Fruit fly (Drosophila melanogaster) whole organism, embryonic: ENCODE measurements around the gene Cngl.

Source experiments
- Abd-B ChIP-seq: fragments of 200-800 bp; sonication (Bioruptor generic); optimal IDR thresholded peaks from 2 replicates; lab custom pipeline; 2018; ENCODE audit warnings: missing biosample characterization, mild to moderate bottlenecking, missing genetic modification characterization, moderate library complexity
- Adf1 ChIP-seq: fragments of 200-800 bp; sonication (Bioruptor generic); IDR thresholded peaks from 2 replicates; pipeline ENCODE4 v1.3.6; 2022; ENCODE audit warnings: missing biosample characterization, missing genetic modification characterization
- Bdp1 ChIP-seq: fragments of 200-800 bp; sonication (Bioruptor generic); optimal IDR thresholded peaks from 3 replicates; lab custom pipeline; 2016; ENCODE audit warnings: missing biosample characterization, missing genetic modification characterization
- Bgb ChIP-seq: fragments of 200-800 bp; sonication (Bioruptor generic); IDR thresholded peaks from 2 replicates; pipeline ENCODE4 v1.3.6; 2022; ENCODE audit warnings: missing biosample characterization, missing genetic modification characterization; ENCODE audit not compliant: partially characterized antibody
- CG10267 ChIP-seq: fragments of 200-800 bp; sonication (Bioruptor generic); optimal IDR thresholded peaks from 2 replicates; lab custom pipeline; 2018; ENCODE audit warnings: missing biosample characterization, mild to moderate bottlenecking, missing genetic modification characterization, moderate library complexity
- CG10543 ChIP-seq: fragments of 200-800 bp; sonication (Bioruptor generic); optimal IDR thresholded peaks from 3 replicates; lab custom pipeline; 2017; ENCODE audit warnings: missing biosample characterization, mild to moderate bottlenecking, missing genetic modification characterization, moderate library complexity
- CG10565 ChIP-seq: fragments of 200-800 bp; sonication (Bioruptor generic); optimal IDR thresholded peaks from 3 replicates; lab custom pipeline; 2016; ENCODE audit warnings: missing biosample characterization, mild to moderate bottlenecking, missing genetic modification characterization
- CG13287 ChIP-seq: fragments of 200-800 bp; sonication (Bioruptor generic); IDR thresholded peaks from 2 replicates; pipeline ENCODE4 v1.3.6; 2022; ENCODE audit warnings: missing biosample characterization, missing genetic modification characterization; ENCODE audit not compliant: partially characterized antibody
- CG13894 ChIP-seq: fragments of 200-800 bp; sonication (Bioruptor generic); optimal IDR thresholded peaks from 3 replicates; lab custom pipeline; 2018; ENCODE audit warnings: missing biosample characterization, mild to moderate bottlenecking, missing genetic modification characterization, moderate library complexity
- CG17359 ChIP-seq: fragments of 200-800 bp; sonication (Bioruptor generic); optimal IDR thresholded peaks from 3 replicates; lab custom pipeline; 2018; ENCODE audit warnings: missing biosample characterization, mild to moderate bottlenecking, missing genetic modification characterization, moderate library complexity
- CG17829 ChIP-seq: fragments of 200-800 bp; optimal IDR thresholded peaks from 2 replicates; lab custom pipeline; 2019; ENCODE audit warnings: missing biosample characterization, mild to moderate bottlenecking, missing genetic modification characterization, moderate library complexity
- CG34376 ChIP-seq: fragments of 200-800 bp; sonication (Bioruptor generic); optimal IDR thresholded peaks from 2 replicates; lab custom pipeline; 2018; ENCODE audit warnings: missing biosample characterization, mild to moderate bottlenecking, missing genetic modification characterization
- CG34422 ChIP-seq: fragments of 200-800 bp; sonication (Bioruptor generic); IDR thresholded peaks from 3 replicates; pipeline ENCODE4 v1.3.6; 2022; ENCODE audit warnings: missing biosample characterization, missing genetic modification characterization
- CG7786 ChIP-seq: fragments of 200-800 bp; sonication (Bioruptor generic); optimal IDR thresholded peaks from 2 replicates; lab custom pipeline; 2016; ENCODE audit warnings: missing biosample characterization, missing genetic modification characterization
- CG7839 ChIP-seq: fragments of 200-800 bp; sonication (Bioruptor generic); optimal IDR thresholded peaks from 3 replicates; lab custom pipeline; 2018; ENCODE audit warnings: missing biosample characterization, mild to moderate bottlenecking, missing genetic modification characterization, moderate library complexity
- CG8281 ChIP-seq: fragments of 200-800 bp; sonication (Bioruptor generic); optimal IDR thresholded peaks from 2 replicates; lab custom pipeline; 2018; ENCODE audit warnings: missing biosample characterization, mild to moderate bottlenecking, missing genetic modification characterization, moderate library complexity
- CG9215 ChIP-seq: fragments of 200-800 bp; sonication (Bioruptor generic); IDR thresholded peaks from 2 replicates; pipeline ENCODE4 v1.3.6; 2022; ENCODE audit warnings: missing biosample characterization, missing genetic modification characterization
- Deaf1 ChIP-seq: fragments of 200-800 bp; optimal IDR thresholded peaks from 3 replicates; lab custom pipeline; 2019; ENCODE audit warnings: missing biosample characterization, mild to moderate bottlenecking, missing genetic modification characterization, moderate library complexity
- Fer1 ChIP-seq: fragments of 200-800 bp; sonication (Bioruptor generic); optimal IDR thresholded peaks from 2 replicates; lab custom pipeline; 2017; ENCODE audit warnings: missing biosample characterization, mild to moderate bottlenecking, missing genetic modification characterization
- GATAe ChIP-seq: fragments of 200-800 bp; sonication (Bioruptor generic); conservative IDR thresholded peaks from 2 replicates; pipeline ENCODE4 v1.3.6; 2022; ENCODE audit warnings: missing biosample characterization, missing genetic modification characterization
- HLH3B ChIP-seq: fragments of 200-800 bp; sonication (Bioruptor generic); IDR thresholded peaks from 2 replicates; pipeline ENCODE4 v1.3.6; 2022; ENCODE audit warnings: missing biosample characterization, missing genetic modification characterization
- HmgZ ChIP-seq: fragments of 200-800 bp; sonication (Bioruptor generic); optimal IDR thresholded peaks from 2 replicates; lab custom pipeline; 2018; ENCODE audit warnings: missing biosample characterization, mild to moderate bottlenecking, missing genetic modification characterization
- Hr78 ChIP-seq, 2 experiments: fragments of 200-800 bp in 1 of 2; fragments of >200 bp in 1 of 2; sonication (Bioruptor generic) in 1 of 2; optimal IDR thresholded peaks; 2 replicates each; lab custom pipeline; 2017 to 2019; ENCODE audit warnings: missing biosample characterization in 2 of 2, missing genetic modification characterization in 2 of 2, mild to moderate bottlenecking in 1 of 2, moderate library complexity in 1 of 2
- Med ChIP-seq: fragments of 200-800 bp; sonication (Bioruptor generic); peaks from one replicate; lab custom pipeline; 2016; ENCODE audit warnings: missing biosample characterization, missing genetic modification characterization, mild to moderate bottlenecking, inconsistent platforms, moderate library complexity
- Opbp ChIP-seq: fragments of 200-800 bp; sonication (Bioruptor generic); IDR thresholded peaks from 3 replicates; pipeline ENCODE4 v1.3.6; 2022; ENCODE audit warnings: missing biosample characterization, missing genetic modification characterization; ENCODE audit not compliant: partially characterized antibody
- Rfx ChIP-seq: fragments of 200-800 bp; sonication (Bioruptor generic); IDR thresholded peaks from 2 replicates; pipeline ENCODE4 v1.3.6; 2022; ENCODE audit warnings: missing biosample characterization, missing genetic modification characterization
- Scr ChIP-seq: fragments of 200-800 bp; sonication (Bioruptor generic); IDR thresholded peaks from 2 replicates; pipeline ENCODE4 v1.3.6; 2022; ENCODE audit warnings: missing biosample characterization, missing genetic modification characterization; ENCODE audit not compliant: partially characterized antibody
- Spps ChIP-seq: fragments of 200-800 bp; sonication (Bioruptor generic); optimal IDR thresholded peaks from 2 replicates; lab custom pipeline; 2018; ENCODE audit warnings: missing biosample characterization, mild to moderate bottlenecking, missing genetic modification characterization
- TFAM ChIP-seq: fragments of 200-800 bp; sonication (Bioruptor generic); optimal IDR thresholded peaks from 2 replicates; lab custom pipeline; 2017; ENCODE audit warnings: missing biosample characterization, missing genetic modification characterization, inconsistent platforms
- amos ChIP-seq: fragments of 200-800 bp; sonication (Bioruptor generic); IDR thresholded peaks from 2 replicates; pipeline ENCODE4 v1.3.6; 2022; ENCODE audit warnings: missing biosample characterization, missing genetic modification characterization; ENCODE audit not compliant: partially characterized antibody
- chinmo ChIP-seq: fragments of 200-800 bp; sonication (Bioruptor generic); IDR thresholded peaks from 4 replicates; pipeline ENCODE4 v1.3.6; 2022; ENCODE audit warnings: missing biosample characterization, missing genetic modification characterization; ENCODE audit not compliant: partially characterized antibody
- chn ChIP-seq: fragments of 200-800 bp; sonication (Bioruptor generic); optimal IDR thresholded peaks from 2 replicates; lab custom pipeline; 2016; ENCODE audit warnings: missing biosample characterization, missing genetic modification characterization
- ci ChIP-seq: fragments of 200-800 bp; sonication (Bioruptor generic); IDR thresholded peaks from 3 replicates; pipeline ENCODE4 v1.3.6; 2022; ENCODE audit warnings: missing biosample characterization, missing genetic modification characterization
- emc ChIP-seq: fragments of 200-800 bp; sonication (Bioruptor generic); optimal IDR thresholded peaks from 2 replicates; lab custom pipeline; 2016; ENCODE audit warnings: missing biosample characterization, missing genetic modification characterization
- exex ChIP-seq: fragments of 200-800 bp; sonication (Bioruptor generic); optimal IDR thresholded peaks from 4 replicates; lab custom pipeline; 2018; ENCODE audit warnings: missing biosample characterization, mild to moderate bottlenecking, missing genetic modification characterization, moderate library complexity
- eyg ChIP-seq: fragments of 200-800 bp; sonication (Bioruptor generic); optimal IDR thresholded peaks from 3 replicates; lab custom pipeline; 2016; ENCODE audit warnings: missing biosample characterization, missing genetic modification characterization
- fu2 ChIP-seq: fragments of 200-800 bp; sonication (Bioruptor generic); optimal IDR thresholded peaks from 2 replicates; lab custom pipeline; 2016; ENCODE audit warnings: missing biosample characterization, missing genetic modification characterization
- kah ChIP-seq: fragments of 200-800 bp; sonication (Bioruptor generic); optimal IDR thresholded peaks from 2 replicates; lab custom pipeline; 2018; ENCODE audit warnings: missing biosample characterization, mild to moderate bottlenecking, missing genetic modification characterization
- kni ChIP-seq: fragments of 200-800 bp; sonication (Bioruptor generic); optimal IDR thresholded peaks from 3 replicates; lab custom pipeline; 2017; ENCODE audit warnings: mild to moderate bottlenecking, missing biosample characterization, missing genetic modification reagents, missing genetic modification characterization
- mirr ChIP-seq: fragments of 200-800 bp; sonication (Bioruptor generic); optimal IDR thresholded peaks from 3 replicates; lab custom pipeline; 2018; ENCODE audit warnings: missing biosample characterization, mild to moderate bottlenecking, missing genetic modification characterization
- nom ChIP-seq: fragments of 200-800 bp; sonication (Bioruptor generic); optimal IDR thresholded peaks from 2 replicates; lab custom pipeline; 2017; ENCODE audit warnings: missing biosample characterization, missing genetic modification characterization, mild to moderate bottlenecking, moderate library complexity, missing genetic modification reagents
- pfk ChIP-seq: fragments of 200-800 bp; sonication (Bioruptor generic); optimal IDR thresholded peaks from 2 replicates; lab custom pipeline; 2018; ENCODE audit warnings: missing biosample characterization, mild to moderate bottlenecking, missing genetic modification characterization, moderate library complexity
- pros ChIP-seq: fragments of 200-800 bp; sonication (Bioruptor generic); optimal IDR thresholded peaks from 3 replicates; lab custom pipeline; 2019; ENCODE audit warnings: missing biosample characterization, mild to moderate bottlenecking, missing genetic modification characterization, moderate library complexity
- sens ChIP-seq: fragments of 200-800 bp; sonication (Bioruptor generic); peaks from one replicate; lab custom pipeline; 2016; ENCODE audit warnings: missing biosample characterization, missing genetic modification characterization
- sim ChIP-seq: fragments of 200-800 bp; sonication (Bioruptor generic); IDR thresholded peaks from 2 replicates; pipeline ENCODE4 v1.3.6; 2022; ENCODE audit warnings: missing biosample characterization, missing genetic modification characterization
- sima ChIP-seq: fragments of 200-800 bp; sonication (Bioruptor generic); optimal IDR thresholded peaks from 2 replicates; lab custom pipeline; 2016; ENCODE audit warnings: missing biosample characterization, missing genetic modification characterization
- sr ChIP-seq: fragments of 200-800 bp; sonication (Bioruptor generic); IDR thresholded peaks from 3 replicates; pipeline ENCODE4 v1.3.6; 2022; ENCODE audit warnings: missing biosample characterization, missing genetic modification characterization
- z ChIP-seq: fragments of 200-800 bp; sonication (Bioruptor generic); IDR thresholded peaks from 3 replicates; pipeline ENCODE4 v1.3.6; 2022; ENCODE audit warnings: missing biosample characterization, missing genetic modification characterization
- zf30C ChIP-seq: fragments of 200-800 bp; sonication (Bioruptor generic); optimal IDR thresholded peaks from 3 replicates; lab custom pipeline; 2018; ENCODE audit warnings: missing biosample characterization, mild to moderate bottlenecking, missing genetic modification characterization

Gene Cngl

dm6 chrX:15465410-15465809 is 24.4 kb upstream of the Cngl start:
- TF ChIP-seq sr (GFP tag; lab: Robert Waterston, UW) (0 out of 3 replicates have a peak, but pooled peaks have one; percentile 5), zf30C (GFP tag; lab: Kevin White, UChicago) (no peak), GATAe (GFP tag; lab: Robert Waterston, UW) (peak; percentile 51; the same call in 1 of the 2 replicates), CG8281 (tag; lab: Kevin White, UChicago) (no peak), nom (GFP tag; lab: Kevin White, UChicago) (peak; percentile 1), HmgZ (peak; percentile 22), Fer1 (GFP tag; lab: Kevin White, UChicago) (peak; percentile 7), pfk (GFP tag; lab: Kevin White, UChicago) (no peak), CG10543 (GFP tag; lab: Kevin White, UChicago) (peak; percentile 89), CG10267 (no peak), amos (GFP tag; lab: Robert Waterston, UW) (peak; percentile 24; the same call in 1 of the 2 replicates), Spps (no peak), Scr (0 out of 2 replicates have a peak, but pooled peaks have one; percentile 12), Bgb (GFP tag; lab: Robert Waterston, UW) (peak; percentile 41; the same call in 1 of the 2 replicates), chn (GFP tag; lab: Kevin White, UChicago) (no peak), CG17359 (tag; lab: Kevin White, UChicago) (no peak), fu2 (GFP tag; lab: Kevin White, UChicago) (no peak), chinmo (peak; percentile 94), CG7786 (GFP tag; lab: Kevin White, UChicago) (no peak), sim (GFP tag; lab: Robert Waterston, UW) (no peak), exex (tag; lab: Kevin White, UChicago) (peak; percentile 44), TFAM (GFP tag; lab: Kevin White, UChicago) (no peak), sens (GFP tag; lab: Kevin White, UChicago) (no peak), CG17829 (no peak), Hr78 (GFP tag; optimal IDR thresholded peaks at IDR 0.05; lab: Kevin White, UChicago) (peak in 1 of 2 experiments; percentile 98), Bdp1 (GFP tag; lab: Kevin White, UChicago) (no peak), Med (GFP tag; lab: Kevin White, UChicago) (peak; percentile 71), kah (GFP tag; lab: Kevin White, UChicago) (no peak), CG10565 (GFP tag; lab: Kevin White, UChicago) (no peak), CG9215 (GFP tag; lab: Robert Waterston, UW) (no peak), HLH3B (GFP tag; lab: Robert Waterston, UW) (peak; percentile 17; the same call in 1 of the 2 replicates), pros (GFP tag; lab: Kevin White, UChicago) (peak; percentile 73), Rfx (GFP tag; lab: Robert Waterston, UW) (0 out of 2 replicates have a peak, but pooled peaks have one; percentile 4), Deaf1 (tag; lab: Kevin White, UChicago) (peak; percentile 89), z (GFP tag; lab: Robert Waterston, UW) (no peak), sima (no peak), emc (GFP tag; lab: Kevin White, UChicago) (no peak), eyg (no peak), CG34422 (GFP tag; lab: Robert Waterston, UW) (0 out of 3 replicates have a peak, but pooled peaks have one; percentile 26), Opbp (GFP tag; lab: Robert Waterston, UW) (no peak), ci (0 out of 3 replicates have a peak, but pooled peaks have one; percentile 34), CG13287 (peak; percentile 14; the same call in 1 of the 2 replicates), CG34376 (GFP tag; lab: Kevin White, UChicago) (peak; percentile 84), kni (GFP tag; lab: Kevin White, UChicago) (peak; percentile 68), Abd-B (GFP tag; lab: Kevin White, UChicago) (no peak), mirr (no peak), CG7839 (tag; lab: Kevin White, UChicago) (no peak), CG13894 (tag; lab: Kevin White, UChicago) (peak; percentile 42), Adf1 (GFP tag; lab: Robert Waterston, UW) (peak; percentile 60)
